Worm (Caenorhabditis elegans) whole organism, L3 larva: ENCODE measurements around the gene fbxa-209.

Experiments
- R02D3.7 ChIP-seq: fragments of 150-350 bp; optimal IDR thresholded peaks from 2 replicates; lab custom pipeline; 2014; ENCODE audit warnings: missing biosample characterization, missing genetic modification characterization
- ama-1 ChIP-seq: fragments of 150-350 bp; optimal IDR thresholded peaks from 2 replicates; lab custom pipeline; 2018
- ceh-82 ChIP-seq: fragments of 150-350 bp; optimal IDR thresholded peaks from 2 replicates; lab custom pipeline; 2014; ENCODE audit warnings: missing biosample characterization, missing genetic modification characterization
- elt-3 ChIP-seq, 3 experiments: fragments of 150-350 bp in 1 of 3; sonication (generic microtip) in 2 of 3; optimal IDR thresholded peaks; 2 replicates in 2 of 3; 4 replicates in 1 of 3; lab custom pipeline; 2014 to 2017; ENCODE audit warnings: missing biosample characterization in 3 of 3, missing genetic modification characterization in 3 of 3
- eor-1 ChIP-seq, 2 experiments: fragments of 150-350 bp; optimal IDR thresholded peaks; 2 replicates each; lab custom pipeline; 2014 to 2018; ENCODE audit warnings: missing biosample characterization in 2 of 2, missing genetic modification characterization in 2 of 2
- fkh-10 ChIP-seq: sonication (generic microtip); optimal IDR thresholded peaks from 2 replicates; lab custom pipeline; 2017; ENCODE audit warnings: missing biosample characterization, missing genetic modification reagents, missing genetic modification characterization
- jun-1 ChIP-seq: fragments of 150-350 bp; optimal IDR thresholded peaks from 2 replicates; lab custom pipeline; 2014; ENCODE audit warnings: missing biosample characterization, missing genetic modification reagents, missing genetic modification characterization
- nhr-43 ChIP-seq: sonication (generic microtip); optimal IDR thresholded peaks from 2 replicates; lab custom pipeline; 2016; ENCODE audit warnings: mild to moderate bottlenecking, missing genetic modification characterization, missing compliant biosample characterization; ENCODE audit not compliant: poor library complexity, severe bottlenecking
- unc-62 ChIP-seq: fragments of 150-350 bp; sonication (generic microtip); optimal IDR thresholded peaks from 4 replicates; lab custom pipeline; 2014; ENCODE audit warnings: missing biosample characterization, missing genetic modification reagents, missing genetic modification characterization

DNA sequence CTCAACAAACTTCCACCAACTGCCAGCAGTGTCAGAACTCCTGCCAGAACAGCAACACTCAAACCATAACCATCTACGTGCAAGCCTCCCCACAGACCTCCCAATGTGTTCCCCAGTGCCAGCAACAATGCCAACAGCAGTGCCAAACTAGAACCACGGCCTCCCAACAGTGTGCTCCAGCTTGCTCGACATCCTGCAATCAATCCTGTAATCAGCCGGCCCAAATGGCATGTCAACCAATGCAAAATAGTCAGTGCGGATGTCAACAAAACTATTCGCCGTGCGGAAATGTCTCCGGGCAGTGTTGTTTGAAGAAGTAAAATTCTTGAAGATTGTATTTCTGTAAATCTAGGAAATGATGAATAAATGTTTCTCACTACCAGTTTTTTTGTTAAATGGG, 39.9 kb upstream of the fbxa-209 start:
- no peak for TF ChIP-seq ama-1 (lab: Kevin White, UChicago)
- no peak for TF ChIP-seq unc-62 (GFP tag; lab: Kevin White, UChicago)
- TF ChIP-seq jun-1 (tag; lab: Kevin White, UChicago), result no peak
- TF ChIP-seq fkh-10, result no peak
- TF ChIP-seq R02D3.7 (tag; lab: Kevin White, UChicago), result no peak
- TF ChIP-seq nhr-43 (tag; lab: Kevin White, UChicago), result no peak
- TF ChIP-seq elt-3 (tag; optimal IDR thresholded peaks at IDR 0.05; lab: Kevin White, UChicago), result no peak
- TF ChIP-seq eor-1 (tag; optimal IDR thresholded peaks at IDR 0.05; lab: Kevin White, UChicago), result no peak
- TF ChIP-seq ceh-82 (tag; lab: Kevin White, UChicago), result no peak
